Fruit fly (Drosophila melanogaster): ENCODE results near the gene Sirt7.

Gene Sirt7

DNA sequence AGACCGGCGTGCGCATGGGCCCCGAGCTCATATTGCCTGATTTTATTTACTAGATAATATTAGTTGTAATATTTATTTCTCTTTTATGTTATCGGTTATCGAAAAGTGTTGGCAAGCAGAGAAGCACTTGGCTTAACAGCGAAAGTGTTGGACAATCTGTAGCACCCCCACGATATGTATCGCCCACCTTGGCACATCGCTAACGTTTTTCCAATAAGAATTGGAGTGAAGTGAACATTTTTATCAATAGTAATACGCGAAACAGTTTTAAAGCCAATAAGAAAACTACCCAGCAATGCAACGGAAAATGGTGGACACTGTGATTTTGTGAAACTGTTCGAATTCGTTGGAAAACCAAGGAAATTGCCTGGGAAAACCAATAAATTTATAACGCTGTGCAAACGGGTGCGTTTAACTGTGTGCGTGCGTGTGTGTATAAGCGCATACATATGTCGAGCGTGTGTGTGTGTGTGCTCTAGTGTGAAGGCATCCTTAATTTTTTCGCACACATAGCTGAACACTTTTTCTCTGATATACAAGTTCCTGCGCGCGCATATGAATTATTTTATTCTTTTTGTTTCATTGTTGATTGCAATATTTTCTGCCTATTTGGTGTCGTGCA is 16.7 kb upstream of the Sirt7 start, which contains the start of the genes Slu7 and Pkc98E (continued):
- TF ChIP-seq CG9215 (GFP tag; IDR thresholded peaks at IDR 0.05) (peak; percentile 65), pnt (GFP tag; optimal IDR thresholded peaks at IDR 0.05) (no peak), Trl (optimal IDR thresholded peaks at IDR 0.05) (no peak), Trl (GFP tag; optimal IDR thresholded peaks at IDR 0.05) (peak; percentile 77), jigr1 (GFP tag; IDR thresholded peaks at IDR 0.05) (no peak), CG4707 (GFP tag; optimal IDR thresholded peaks at IDR 0.05) (no peak), CHES-1-like (GFP tag; optimal IDR thresholded peaks at IDR 0.05) (peak; percentile 66), Med (GFP tag) (peak; percentile 96), salm (tag; optimal IDR thresholded peaks at IDR 0.05) (no peak), HHEX (GFP tag; optimal IDR thresholded peaks at IDR 0.05) (peak; percentile 4), crp (GFP tag; optimal IDR thresholded peaks at IDR 0.05) (peak in 1 of 2 experiments; percentile 36), CG18764 (GFP tag; optimal IDR thresholded peaks at IDR 0.05) (peak; percentile 19), CG17361 (GFP tag; IDR thresholded peaks at IDR 0.05) (peak; percentile 14; the same call in 2 of the 3 replicates), Dref (GFP tag; IDR thresholded peaks at IDR 0.05) (peak; percentile 88), cg (GFP tag; optimal IDR thresholded peaks at IDR 0.05) (peak; percentile 95), CG15479 (GFP tag; optimal IDR thresholded peaks at IDR 0.05) (peak; percentile 67), CG14667 (GFP tag; IDR thresholded peaks at IDR 0.05) (0 out of 2 replicates have a peak, but pooled peaks have one; percentile 12), Hsf (GFP tag; optimal IDR thresholded peaks at IDR 0.05) (peak; percentile 70), CG10147 (GFP tag; optimal IDR thresholded peaks at IDR 0.05) (peak; percentile 46), stwl (tag; optimal IDR thresholded peaks at IDR 0.05) (peak; percentile 96), NK7.1 (GFP tag; optimal IDR thresholded peaks at IDR 0.05) (no peak), Ravus (GFP tag; IDR thresholded peaks at IDR 0.05) (no peak), otp (GFP tag; IDR thresholded peaks at IDR 0.05) (0 out of 3 replicates have a peak, but pooled peaks have one; percentile 17), CG14014 (GFP tag; IDR thresholded peaks at IDR 0.05) (0 out of 2 replicates have a peak, but pooled peaks have one; percentile 32), al (GFP tag; IDR thresholded peaks at IDR 0.05) (peak; percentile 48; the same call in 1 of the 2 replicates), CG11456 (GFP tag; IDR thresholded peaks at IDR 0.05) (peak; percentile 74), CG8290 (GFP tag; optimal IDR thresholded peaks at IDR 0.05) (peak; percentile 59), CG8290 (tag; optimal IDR thresholded peaks at IDR 0.05) (peak; percentile 71 to 93), ttk (GFP tag; IDR thresholded peaks at IDR 0.05) (peak; percentile 43; the same call in 1 of the 2 replicates), Nf-YA (GFP tag; IDR thresholded peaks at IDR 0.05) (no peak), Bdp1 (GFP tag; optimal IDR thresholded peaks at IDR 0.05) (peak; percentile 60), Xrp1 (GFP tag; IDR thresholded peaks at IDR 0.05) (peak; percentile 70), mirr (GFP tag; optimal IDR thresholded peaks at IDR 0.05) (peak; percentile 30), CG9609 (GFP tag; optimal IDR thresholded peaks at IDR 0.05) (peak; percentile 71), NfI (GFP tag; optimal IDR thresholded peaks at IDR 0.05) (peak; percentile 64), Blimp-1 (GFP tag; optimal IDR thresholded peaks at IDR 0.05) (peak; percentile 16), CG5953 (GFP tag; IDR thresholded peaks at IDR 0.05) (no peak), CG8089 (GFP tag; optimal IDR thresholded peaks at IDR 0.05) (peak; percentile 47), bowl (GFP tag; IDR thresholded peaks at IDR 0.05) (no peak), CG12299 (tag; optimal IDR thresholded peaks at IDR 0.05) (peak; percentile 22), Opbp (GFP tag; IDR thresholded peaks at IDR 0.05; ENCODE audit: partially characterized antibody) (peak; percentile 91), pho (GFP tag; optimal IDR thresholded peaks at IDR 0.05) (peak; percentile 68), CG8765 (GFP tag; IDR thresholded peaks at IDR 0.05) (peak; percentile 57), rib (GFP tag; IDR thresholded peaks at IDR 0.05) (peak; percentile 74; the same call in 1 of the 2 replicates), prd (optimal IDR thresholded peaks at IDR 0.05) (no peak), prd (GFP tag; IDR thresholded peaks at IDR 0.05) (peak; percentile 76), CG11247 (GFP tag; IDR thresholded peaks at IDR 0.05) (peak; percentile 80), pzg (GFP tag; optimal IDR thresholded peaks at IDR 0.05) (peak; percentile 91), Dek (tag; optimal IDR thresholded peaks at IDR 0.05) (peak; percentile 26), pros (GFP tag; optimal IDR thresholded peaks at IDR 0.05) (no peak), CG10979 (tag; optimal IDR thresholded peaks at IDR 0.05) (no peak)

All from whole organism, embryonic.